Fruit fly (Drosophila melanogaster) whole organism, embryonic: ENCODE data around the gene PolG2.

ENCODE experiments used
- Adf1 ChIP-seq: fragments of 200-800 bp; sonication (Bioruptor generic); IDR thresholded peaks from 2 replicates; pipeline ENCODE4 v1.3.6; 2022; ENCODE audit warnings: missing biosample characterization, missing genetic modification characterization
- Atf-2 ChIP-seq: fragments of 200-800 bp; sonication (Bioruptor generic); optimal IDR thresholded peaks from 2 replicates; lab custom pipeline; 2016; ENCODE audit warnings: missing biosample characterization, missing genetic modification characterization
- Awh ChIP-seq: fragments of 200-800 bp; sonication (Bioruptor generic); IDR thresholded peaks from 2 replicates; pipeline ENCODE4, ENCODE4 v1.3.6; 2022; ENCODE audit warnings: missing biosample characterization, missing genetic modification characterization
- CG10274 ChIP-seq: fragments of 200-800 bp; sonication (Bioruptor generic); optimal IDR thresholded peaks from 3 replicates; lab custom pipeline; 2017; ENCODE audit warnings: missing biosample characterization, mild to moderate bottlenecking, missing genetic modification characterization
- CG11456 ChIP-seq: fragments of 200-800 bp; sonication (Bioruptor generic); IDR thresholded peaks from 3 replicates; pipeline ENCODE4 v1.3.6; 2022; ENCODE audit warnings: missing biosample characterization, missing genetic modification characterization
- CG11504 ChIP-seq: fragments of 200-800 bp; sonication (Bioruptor generic); optimal IDR thresholded peaks from 3 replicates; lab custom pipeline; 2019; ENCODE audit warnings: missing biosample characterization, mild to moderate bottlenecking, missing genetic modification characterization, moderate library complexity
- CG12744 ChIP-seq: fragments of 200-800 bp; sonication (Bioruptor generic); optimal IDR thresholded peaks from 2 replicates; lab custom pipeline; 2016; ENCODE audit warnings: missing biosample characterization, missing genetic modification characterization
- CG13624 ChIP-seq: fragments of 200-800 bp; sonication (Bioruptor generic); optimal IDR thresholded peaks from 2 replicates; lab custom pipeline; 2016; ENCODE audit warnings: missing biosample characterization, missing genetic modification characterization
- CG17186 ChIP-seq: fragments of 200-800 bp; sonication (Bioruptor generic); optimal IDR thresholded peaks from 3 replicates; lab custom pipeline; 2017; ENCODE audit warnings: missing biosample characterization, missing genetic modification reagents, missing genetic modification characterization
- CG17359 ChIP-seq: fragments of 200-800 bp; sonication (Bioruptor generic); optimal IDR thresholded peaks from 3 replicates; lab custom pipeline; 2018; ENCODE audit warnings: missing biosample characterization, mild to moderate bottlenecking, missing genetic modification characterization, moderate library complexity
- CG18599 ChIP-seq: fragments of 200-800 bp; sonication (Bioruptor generic); optimal IDR thresholded peaks from 3 replicates; lab custom pipeline; 2017; ENCODE audit warnings: missing biosample characterization, missing genetic modification characterization, mild to moderate bottlenecking, moderate library complexity, missing genetic modification reagents
- CG2712 ChIP-seq: fragments of 200-800 bp; optimal IDR thresholded peaks from 3 replicates; lab custom pipeline; 2019; ENCODE audit warnings: missing biosample characterization, mild to moderate bottlenecking, missing genetic modification characterization, moderate library complexity
- CG2875 ChIP-seq: fragments of 200-800 bp; sonication (Bioruptor generic); optimal IDR thresholded peaks from 2 replicates; lab custom pipeline; 2017; ENCODE audit warnings: missing biosample characterization, mild to moderate bottlenecking, missing genetic modification characterization, missing genetic modification reagents
- CG32767 ChIP-seq: fragments of 200-800 bp; sonication (Bioruptor generic); IDR thresholded peaks from 2 replicates; pipeline ENCODE4 v1.3.6; 2022; ENCODE audit warnings: missing biosample characterization, missing genetic modification characterization
- CG33213 ChIP-seq: fragments of 200-800 bp; sonication (Bioruptor generic); optimal IDR thresholded peaks from 3 replicates; lab custom pipeline; 2016; ENCODE audit warnings: missing biosample characterization, missing genetic modification characterization
- CG4282 ChIP-seq: fragments of 200-800 bp; sonication (Bioruptor generic); optimal IDR thresholded peaks from 2 replicates; lab custom pipeline; 2016; ENCODE audit warnings: missing biosample characterization, missing genetic modification characterization
- CG4360 ChIP-seq: fragments of 200-800 bp; sonication (Bioruptor generic); IDR thresholded peaks from 2 replicates; pipeline ENCODE4 v1.3.6; 2022; ENCODE audit warnings: missing biosample characterization, missing genetic modification characterization
- CG7928 ChIP-seq: fragments of 200-800 bp; sonication (Bioruptor generic); optimal IDR thresholded peaks from 2 replicates; lab custom pipeline; 2017; ENCODE audit warnings: missing biosample characterization, mild to moderate bottlenecking, missing genetic modification characterization
- Drgx ChIP-seq: fragments of 200-800 bp; sonication (Bioruptor generic); IDR thresholded peaks from 2 replicates; pipeline ENCODE4 v1.3.6; 2022; ENCODE audit warnings: missing biosample characterization, missing genetic modification characterization
- Eip74EF ChIP-seq, 2 experiments: fragments of 200-800 bp in 1 of 2; fragments of >200 bp in 1 of 2; sonication (Bioruptor generic) in 1 of 2; optimal IDR thresholded peaks; 2 replicates each; lab custom pipeline; 2017 to 2019; ENCODE audit warnings: missing biosample characterization in 2 of 2, missing genetic modification characterization in 2 of 2, mild to moderate bottlenecking in 1 of 2, moderate library complexity in 1 of 2
- Fer2 ChIP-seq: fragments of 200-800 bp; sonication (Bioruptor generic); optimal IDR thresholded peaks from 2 replicates; lab custom pipeline; 2018; ENCODE audit warnings: missing biosample characterization, mild to moderate bottlenecking, missing genetic modification characterization, moderate library complexity
- Fer3 ChIP-seq: fragments of 200-800 bp; sonication (Bioruptor generic); optimal IDR thresholded peaks from 2 replicates; lab custom pipeline; 2018; ENCODE audit warnings: missing biosample characterization, mild to moderate bottlenecking, missing genetic modification characterization, moderate library complexity
- H2.0 ChIP-seq: fragments of 200-800 bp; sonication (Bioruptor generic); IDR thresholded peaks from 2 replicates; pipeline ENCODE4 v1.3.6; 2022; ENCODE audit warnings: missing biosample characterization, missing genetic modification characterization
- Hr51 ChIP-seq, 2 experiments: fragments of 200-800 bp; sonication (Bioruptor generic); optimal IDR thresholded peaks; 2 replicates in 1 of 2; 3 replicates in 1 of 2; lab custom pipeline; 2016 to 2018; ENCODE audit warnings: missing biosample characterization in 2 of 2, missing genetic modification characterization in 2 of 2, mild to moderate bottlenecking in 1 of 2, moderate library complexity in 1 of 2
- MESR4 ChIP-seq: fragments of 200-800 bp; sonication (Bioruptor generic); optimal IDR thresholded peaks from 2 replicates; lab custom pipeline; 2018; ENCODE audit warnings: missing biosample characterization, mild to moderate bottlenecking, missing genetic modification characterization, moderate library complexity
- Meics ChIP-seq: fragments of 200-800 bp; sonication (Bioruptor generic); optimal IDR thresholded peaks from 2 replicates; lab custom pipeline; 2017; ENCODE audit warnings: missing biosample characterization, mild to moderate bottlenecking, missing genetic modification characterization
- NK7.1 ChIP-seq: fragments of 200-800 bp; sonication (Bioruptor generic); optimal IDR thresholded peaks from 3 replicates; lab custom pipeline; 2016; ENCODE audit warnings: missing biosample characterization, missing genetic modification characterization
- Oaz ChIP-seq: fragments of 200-800 bp; sonication (Bioruptor generic); IDR thresholded peaks from 2 replicates; pipeline ENCODE4 v1.3.6; 2022; ENCODE audit warnings: missing biosample characterization, missing genetic modification characterization
- Side ChIP-seq: fragments of 200-800 bp; sonication (Bioruptor generic); optimal IDR thresholded peaks from 2 replicates; lab custom pipeline; 2016; ENCODE audit warnings: missing biosample characterization, missing genetic modification characterization
- btn ChIP-seq: fragments of 200-800 bp; sonication (Bioruptor generic); optimal IDR thresholded peaks from 2 replicates; lab custom pipeline; 2016; ENCODE audit warnings: missing biosample characterization, missing genetic modification characterization
- cg ChIP-seq: fragments of 200-800 bp; sonication (Bioruptor generic); optimal IDR thresholded peaks from 3 replicates; lab custom pipeline; 2019; ENCODE audit warnings: missing biosample characterization, mild to moderate bottlenecking, missing genetic modification characterization, moderate library complexity
- dan ChIP-seq: fragments of 200-800 bp; sonication (Bioruptor generic); IDR thresholded peaks from 2 replicates; pipeline ENCODE4 v1.3.6; 2022; ENCODE audit warnings: missing biosample characterization, missing genetic modification characterization
- ewg ChIP-seq: fragments of 200-800 bp; sonication (Bioruptor generic); optimal IDR thresholded peaks from 3 replicates; lab custom pipeline; 2017; ENCODE audit warnings: mild to moderate bottlenecking, missing biosample characterization, missing genetic modification reagents, missing genetic modification characterization
- exex ChIP-seq: fragments of 200-800 bp; sonication (Bioruptor generic); optimal IDR thresholded peaks from 4 replicates; lab custom pipeline; 2018; ENCODE audit warnings: missing biosample characterization, mild to moderate bottlenecking, missing genetic modification characterization, moderate library complexity
- fd96Cb ChIP-seq: fragments of 200-800 bp; sonication (Bioruptor generic); optimal IDR thresholded peaks from 2 replicates; lab custom pipeline; 2018; ENCODE audit warnings: missing biosample characterization, mild to moderate bottlenecking, missing genetic modification characterization, moderate library complexity
- gce ChIP-seq: fragments of 200-800 bp; sonication (Bioruptor generic); IDR thresholded peaks from 3 replicates; pipeline ENCODE4 v1.3.6; 2022; ENCODE audit warnings: missing biosample characterization, missing genetic modification characterization
- gro ChIP-seq: fragments of 200-800 bp; sonication (Bioruptor generic); optimal IDR thresholded peaks from 2 replicates; lab custom pipeline; 2016; ENCODE audit warnings: missing biosample characterization, missing genetic modification characterization
- h ChIP-seq: fragments of >200 bp; optimal IDR thresholded peaks from 2 replicates; lab custom pipeline; 2017
- lab ChIP-seq: fragments of 200-800 bp; sonication (Bioruptor generic); optimal IDR thresholded peaks from 3 replicates; lab custom pipeline; 2017; ENCODE audit warnings: missing biosample characterization, missing genetic modification characterization, mild to moderate bottlenecking, moderate library complexity, missing genetic modification reagents
- p53 ChIP-seq: fragments of 200-800 bp; sonication (Bioruptor generic); optimal IDR thresholded peaks from 2 replicates; lab custom pipeline; 2016; ENCODE audit warnings: missing biosample characterization, missing genetic modification characterization
- pros ChIP-seq: fragments of 200-800 bp; sonication (Bioruptor generic); optimal IDR thresholded peaks from 3 replicates; lab custom pipeline; 2019; ENCODE audit warnings: missing biosample characterization, mild to moderate bottlenecking, missing genetic modification characterization, moderate library complexity
- run ChIP-seq: fragments of 200-800 bp; sonication (Bioruptor generic); optimal IDR thresholded peaks from 3 replicates; lab custom pipeline; 2018; ENCODE audit warnings: missing biosample characterization, mild to moderate bottlenecking, missing genetic modification characterization
- sr ChIP-seq: fragments of 200-800 bp; sonication (Bioruptor generic); IDR thresholded peaks from 3 replicates; pipeline ENCODE4 v1.3.6; 2022; ENCODE audit warnings: missing biosample characterization, missing genetic modification characterization
- toy ChIP-seq: fragments of 200-800 bp; sonication (Bioruptor generic); IDR thresholded peaks from 2 replicates; pipeline ENCODE4 v1.3.6; 2022; ENCODE audit warnings: missing biosample characterization, missing genetic modification characterization
- trh ChIP-seq: fragments of 200-800 bp; sonication (Bioruptor generic); optimal IDR thresholded peaks from 2 replicates; lab custom pipeline; 2016; ENCODE audit warnings: missing biosample characterization, missing genetic modification characterization
- twi ChIP-seq: fragments of 200-800 bp; optimal IDR thresholded peaks from 2 replicates; lab custom pipeline; 2019; ENCODE audit warnings: missing biosample characterization, mild to moderate bottlenecking, missing genetic modification characterization, moderate library complexity
- yki ChIP-seq: fragments of >200 bp; optimal IDR thresholded peaks from 3 replicates; lab custom pipeline; 2018
- zf30C ChIP-seq: fragments of 200-800 bp; sonication (Bioruptor generic); optimal IDR thresholded peaks from 3 replicates; lab custom pipeline; 2018; ENCODE audit warnings: missing biosample characterization, mild to moderate bottlenecking, missing genetic modification characterization

PolG2 gene

DNA sequence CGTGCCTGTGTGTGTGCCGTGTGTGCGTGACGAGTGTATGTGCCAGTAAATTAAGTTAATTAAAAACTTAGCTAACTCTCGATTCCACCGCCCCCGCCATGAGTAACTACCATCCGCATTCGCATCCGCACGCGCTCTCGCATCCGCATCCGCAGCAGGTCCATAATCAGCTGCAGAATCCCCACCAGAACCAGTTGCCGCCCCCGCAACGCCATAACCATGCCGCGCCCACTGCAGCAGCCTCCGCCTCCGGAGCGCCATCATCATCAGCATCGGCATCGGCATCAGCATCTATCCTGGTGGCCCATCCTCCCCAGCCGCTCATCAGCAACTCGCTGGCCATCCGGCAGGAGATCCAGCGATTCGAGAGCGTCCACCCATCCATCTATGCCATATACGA is 3.1 kb upstream of the PolG2 start (continued):
- TF ChIP-seq CG2875 (GFP tag; lab: Kevin White, UChicago), result no peak
- TF ChIP-seq ewg (GFP tag; lab: Kevin White, UChicago), result no peak
- TF ChIP-seq Hr51 (GFP tag; optimal IDR thresholded peaks at IDR 0.05; lab: Kevin White, UChicago), result no peak
- no peak for TF ChIP-seq yki (lab: Kevin White, UChicago)
- TF ChIP-seq trh (GFP tag; lab: Kevin White, UChicago), result no peak
- TF ChIP-seq CG11456 (GFP tag; lab: Robert Waterston, UW), result peak; percentile 61; the same call in 1 of the 3 replicates
- no peak for TF ChIP-seq CG12744 (GFP tag; lab: Kevin White, UChicago)
- no peak for TF ChIP-seq btn (GFP tag; lab: Kevin White, UChicago)
- no peak for TF ChIP-seq h
- TF ChIP-seq exex, result no peak
- TF ChIP-seq Awh (GFP tag; lab: Robert Waterston, UW), result 0 out of 2 replicates have a peak, but pooled peaks have one; percentile 22
- TF ChIP-seq Drgx, result 0 out of 2 replicates have a peak, but pooled peaks have one; percentile 6

DNA sequence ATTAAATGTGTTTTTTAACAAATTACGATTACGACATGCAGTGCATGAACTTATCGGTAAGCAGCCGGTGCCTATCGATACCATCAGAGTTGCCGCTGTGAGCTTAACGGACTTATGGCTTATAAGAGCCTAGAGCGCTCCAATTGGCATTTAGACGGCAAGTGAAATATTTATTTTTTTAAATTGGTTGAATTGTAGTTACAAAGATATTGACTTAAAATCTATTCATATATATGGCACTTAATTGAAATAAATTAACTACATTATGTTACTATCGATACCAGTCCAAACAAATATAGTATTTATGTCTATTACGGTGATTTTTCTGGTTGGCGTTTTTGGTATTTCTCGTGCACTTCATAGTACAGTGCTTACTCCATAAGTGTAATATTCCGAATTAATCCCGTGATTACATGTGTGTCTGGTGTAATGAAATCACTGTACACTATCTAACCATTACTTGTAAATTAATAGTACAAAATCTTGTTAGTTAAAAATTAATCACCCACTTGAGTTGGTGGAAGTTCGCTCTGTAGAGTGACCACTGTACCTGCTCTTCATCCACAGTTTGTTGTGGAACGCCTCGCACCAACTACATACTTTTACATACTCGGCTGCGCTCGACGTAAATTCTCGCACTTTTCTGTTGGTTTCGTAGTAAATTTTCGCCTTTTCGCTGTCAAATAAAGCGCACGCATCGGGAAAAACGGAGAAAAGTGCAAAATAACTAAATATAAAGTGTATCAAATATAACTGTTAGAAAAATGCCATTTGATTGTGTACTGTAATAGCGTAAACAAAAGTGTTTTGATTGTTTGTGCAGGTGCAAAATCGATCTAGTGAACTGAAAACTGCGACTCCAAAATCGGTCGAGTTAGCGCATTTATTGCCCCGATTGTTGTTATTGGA is 2.4 kb upstream of the PolG2 start, which contains the start of the genes mRpS23 and CenG1A:
Gene mRpS23, minus strand, starts transcription at position 71 of the 909 bp plus-strand sequence.
Gene CenG1A, plus strand, starts transcription at position 563 of the 909 bp plus-strand sequence.
- peak; percentile 99 for TF ChIP-seq CG4282 (GFP tag; lab: Kevin White, UChicago)
- TF ChIP-seq cg (GFP tag; lab: Kevin White, UChicago), result peak; percentile 14
- TF ChIP-seq CG13624 (GFP tag; lab: Kevin White, UChicago), result peak; percentile 100
- peak; percentile 100 for TF ChIP-seq Oaz (GFP tag; lab: Robert Waterston, UW)
- peak; percentile 100 for TF ChIP-seq sr (GFP tag; lab: Robert Waterston, UW)
- peak; percentile 100 for TF ChIP-seq CG33213 (GFP tag; lab: Kevin White, UChicago)
- peak; percentile 60 for TF ChIP-seq zf30C (GFP tag; lab: Kevin White, UChicago)
- peak; percentile 98 for TF ChIP-seq twi (tag; lab: Kevin White, UChicago)
- peak; percentile 98 for TF ChIP-seq CG17186 (GFP tag; lab: Kevin White, UChicago)
- peak; percentile 100 for TF ChIP-seq Meics (GFP tag; lab: Kevin White, UChicago)
- TF ChIP-seq Eip74EF (GFP tag; optimal IDR thresholded peaks at IDR 0.05; lab: Kevin White, UChicago), result peak in 1 of 2 experiments; percentile 100
- TF ChIP-seq Fer2 (tag; lab: Kevin White, UChicago), result peak; percentile 99
- peak; percentile 99 for TF ChIP-seq CG11504
- TF ChIP-seq CG10274 (GFP tag; lab: Kevin White, UChicago), result peak; percentile 97
- TF ChIP-seq H2.0 (GFP tag; lab: Robert Waterston, UW), result peak; percentile 100
- TF ChIP-seq CG7928 (GFP tag; lab: Kevin White, UChicago), result peak; percentile 88
- peak; percentile 95 for TF ChIP-seq CG4360
- peak; percentile 100 for TF ChIP-seq gro (GFP tag; lab: Kevin White, UChicago)
- peak; percentile 100 for TF ChIP-seq Side
- peak; percentile 99 for TF ChIP-seq p53 (GFP tag; lab: Kevin White, UChicago)
- peak; percentile 100 for TF ChIP-seq gce
- peak; percentile 100 for TF ChIP-seq Atf-2
- TF ChIP-seq CG2712, result peak; percentile 100
- TF ChIP-seq Fer3 (tag; lab: Kevin White, UChicago), result peak; percentile 100
- TF ChIP-seq CG32767 (GFP tag; lab: Robert Waterston, UW), result peak; percentile 100
- peak; percentile 80 for TF ChIP-seq pros (GFP tag; lab: Kevin White, UChicago)
- peak; percentile 99 for TF ChIP-seq NK7.1 (GFP tag; lab: Kevin White, UChicago)
- peak; percentile 99 for TF ChIP-seq dan (GFP tag; lab: Robert Waterston, UW)
- peak; percentile 100 for TF ChIP-seq run
- peak; percentile 99 for TF ChIP-seq MESR4 (GFP tag; lab: Kevin White, UChicago)
- TF ChIP-seq lab, result peak; percentile 100
- TF ChIP-seq fd96Cb, result peak; percentile 100
- TF ChIP-seq toy (GFP tag; lab: Robert Waterston, UW), result peak; percentile 99
- peak; percentile 100 for TF ChIP-seq CG18599 (GFP tag; lab: Kevin White, UChicago)
- peak; percentile 100 for TF ChIP-seq CG17359 (tag; lab: Kevin White, UChicago)
- peak; percentile 95 for TF ChIP-seq Adf1 (GFP tag; lab: Robert Waterston, UW)
